Worm (Caenorhabditis elegans) whole organism, mixed stage, embryonic: Measurements from ENCODE around the gene F21G4.1.

Source experiments
- M03D4.4 ChIP-seq: sonication (generic microtip); optimal IDR thresholded peaks from 2 replicates; lab custom pipeline; 2017; ENCODE audit warnings: mild to moderate bottlenecking, missing genetic modification characterization, missing compliant biosample characterization
- bed-3 ChIP-seq: fragments of 200-800 bp; sonication (Bioruptor generic); optimal IDR thresholded peaks from 3 replicates; lab custom pipeline; 2018; ENCODE audit warnings: mild to moderate bottlenecking, missing genetic modification characterization, moderate library complexity, missing compliant biosample characterization
- blmp-1 ChIP-seq: fragments of 150-350 bp; optimal IDR thresholded peaks from 2 replicates; lab custom pipeline; 2014; ENCODE audit warnings: missing biosample characterization, missing genetic modification characterization
- ceh-39 ChIP-seq: fragments of 150-350 bp; optimal IDR thresholded peaks from 2 replicates; lab custom pipeline; 2014; ENCODE audit warnings: missing biosample characterization, missing genetic modification characterization
- ceh-43 ChIP-seq: fragments of 200-800 bp; sonication (Bioruptor generic); optimal IDR thresholded peaks from 2 replicates; lab custom pipeline; 2018; ENCODE audit warnings: mild to moderate bottlenecking, missing genetic modification characterization, moderate library complexity, missing compliant biosample characterization
- ceh-83 ChIP-seq: fragments of 200-800 bp; sonication (Bioruptor generic); optimal IDR thresholded peaks from 2 replicates; lab custom pipeline; 2018; ENCODE audit warnings: mild to moderate bottlenecking, missing genetic modification characterization, missing compliant biosample characterization
- ces-1 ChIP-seq: fragments of 150-350 bp; optimal IDR thresholded peaks from 2 replicates; lab custom pipeline; 2014; ENCODE audit warnings: missing biosample characterization, missing genetic modification reagents, missing genetic modification characterization
- cnd-1 ChIP-seq: fragments of 200-800 bp; sonication (Bioruptor generic); optimal IDR thresholded peaks from 2 replicates; lab custom pipeline; 2018; ENCODE audit warnings: mild to moderate bottlenecking, missing genetic modification characterization, missing compliant biosample characterization
- drap-1 ChIP-seq: fragments of 200-800 bp; sonication (Bioruptor generic); optimal IDR thresholded peaks from 3 replicates; lab custom pipeline; 2018; ENCODE audit warnings: mild to moderate bottlenecking, missing genetic modification characterization, missing compliant biosample characterization
- elt-1 ChIP-seq: sonication (generic microtip); optimal IDR thresholded peaks from 2 replicates; lab custom pipeline; 2017; ENCODE audit warnings: missing genetic modification characterization, mild to moderate bottlenecking, missing compliant biosample characterization, antibody characterized with exemption, moderate library complexity, borderline replicate concordance; ENCODE audit not compliant: insufficient read depth
- elt-3 ChIP-seq: fragments of 150-350 bp; optimal IDR thresholded peaks from 2 replicates; lab custom pipeline; 2014; ENCODE audit warnings: missing biosample characterization, missing genetic modification characterization
- flh-1 ChIP-seq: fragments of 200-800 bp; sonication (Bioruptor generic); optimal IDR thresholded peaks from 2 replicates; lab custom pipeline; 2018; ENCODE audit warnings: mild to moderate bottlenecking, missing genetic modification characterization, moderate library complexity, missing compliant biosample characterization
- ham-2 ChIP-seq: fragments of 200-800 bp; sonication (Bioruptor generic); optimal IDR thresholded peaks from 2 replicates; lab custom pipeline; 2018; ENCODE audit warnings: mild to moderate bottlenecking, missing genetic modification characterization, missing compliant biosample characterization
- hlh-1 ChIP-seq: fragments of 150-350 bp; optimal IDR thresholded peaks from 2 replicates; lab custom pipeline; 2014; ENCODE audit warnings: missing biosample characterization, missing genetic modification reagents, missing genetic modification characterization
- lin-13 ChIP-seq: fragments of 150-350 bp; optimal IDR thresholded peaks from 2 replicates; lab custom pipeline; 2014; ENCODE audit warnings: missing biosample characterization, missing genetic modification characterization
- lin-32 ChIP-seq: fragments of 200-800 bp; sonication (Bioruptor generic); optimal IDR thresholded peaks from 2 replicates; lab custom pipeline; 2018; ENCODE audit warnings: mild to moderate bottlenecking, missing genetic modification characterization, missing compliant biosample characterization
- lsy-2 ChIP-seq: fragments of 150-350 bp; optimal IDR thresholded peaks from 2 replicates; lab custom pipeline; 2014; ENCODE audit warnings: missing biosample characterization, missing genetic modification characterization
- mab-5 ChIP-seq: fragments of 150-350 bp; optimal IDR thresholded peaks from 2 replicates; lab custom pipeline; 2014; ENCODE audit warnings: missing biosample characterization, missing genetic modification characterization
- mls-2 ChIP-seq: sonication (generic microtip); optimal IDR thresholded peaks from 2 replicates; lab custom pipeline; 2016; ENCODE audit warnings: mild to moderate bottlenecking, missing genetic modification characterization, moderate library complexity, missing compliant biosample characterization
- nhr-12 ChIP-seq: fragments of 150-350 bp; optimal IDR thresholded peaks from 2 replicates; lab custom pipeline; 2014; ENCODE audit warnings: missing biosample characterization, missing genetic modification characterization
- nhr-2 ChIP-seq: fragments of 150-350 bp; optimal IDR thresholded peaks from 2 replicates; lab custom pipeline; 2014; ENCODE audit warnings: missing biosample characterization, missing genetic modification characterization
- nhr-237 ChIP-seq: fragments of 150-350 bp; optimal IDR thresholded peaks from 2 replicates; lab custom pipeline; 2014; ENCODE audit warnings: missing biosample characterization, missing genetic modification characterization
- nhr-76 ChIP-seq: sonication (generic microtip); optimal IDR thresholded peaks from 2 replicates; lab custom pipeline; 2017; ENCODE audit warnings: missing biosample characterization, missing genetic modification characterization
- pha-4 ChIP-seq: fragments of 150-350 bp; optimal IDR thresholded peaks from 2 replicates; lab custom pipeline; 2018; ENCODE audit warnings: missing biosample characterization, missing genetic modification reagents, missing genetic modification characterization
- tbx-8 ChIP-seq: fragments of 200-800 bp; sonication (Bioruptor generic); optimal IDR thresholded peaks from 2 replicates; lab custom pipeline; 2018; ENCODE audit warnings: mild to moderate bottlenecking, missing genetic modification characterization, moderate library complexity, missing compliant biosample characterization
- unc-120 ChIP-seq: sonication (generic microtip); optimal IDR thresholded peaks from 2 replicates; lab custom pipeline; 2017; ENCODE audit warnings: missing genetic modification characterization, missing compliant biosample characterization; ENCODE audit not compliant: poor library complexity, severe bottlenecking
- unc-39 ChIP-seq: fragments of 150-350 bp; optimal IDR thresholded peaks from 2 replicates; lab custom pipeline; 2014; ENCODE audit warnings: missing biosample characterization, missing genetic modification characterization
- unc-62 ChIP-seq: fragments of 150-350 bp; optimal IDR thresholded peaks from 2 replicates; lab custom pipeline; 2014; ENCODE audit warnings: missing biosample characterization, missing genetic modification reagents, missing genetic modification characterization
- zip-8 ChIP-seq: fragments of 150-350 bp; optimal IDR thresholded peaks from 2 replicates; lab custom pipeline; 2014; ENCODE audit warnings: missing biosample characterization, missing genetic modification characterization
- ztf-11 ChIP-seq: fragments of 150-350 bp; optimal IDR thresholded peaks from 2 replicates; lab custom pipeline; 2014; ENCODE audit warnings: missing biosample characterization, missing genetic modification characterization

F21G4.1 gene

DNA sequence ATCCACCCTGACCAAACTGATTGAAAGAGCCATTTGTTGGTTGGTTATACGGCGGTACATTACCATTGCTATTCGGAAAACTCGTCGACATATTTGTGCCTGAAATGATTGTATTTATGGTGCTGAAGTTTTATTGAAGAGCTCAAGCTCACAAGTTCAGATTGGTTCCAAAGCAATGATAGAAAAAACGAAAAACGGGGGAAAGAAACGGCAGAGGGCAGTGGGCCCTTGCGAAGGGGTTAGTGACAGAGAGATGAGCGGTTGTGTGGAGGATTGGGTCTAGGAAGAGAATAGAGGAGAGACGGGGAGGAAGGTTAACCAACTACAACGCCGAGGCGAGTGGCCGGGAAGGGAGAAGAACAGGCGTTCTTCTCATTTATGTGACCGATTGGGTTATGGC, 39.2 kb upstream of the F21G4.1 start, which contains the start of gene nra-3:
Gene nra-3 (minus strand): TSS at position 101 of the 400 bp plus-strand sequence.
- no peak for TF ChIP-seq lin-32
- TF ChIP-seq ces-1 (GFP tag; lab: Kevin White, UChicago) = peak; percentile 17
- peak; percentile 15 for TF ChIP-seq nhr-2 (tag; lab: Kevin White, UChicago)
- no peak for TF ChIP-seq mab-5
- no peak for TF ChIP-seq drap-1 (GFP tag; lab: Kevin White, UChicago)
- no peak for TF ChIP-seq unc-39 (tag; lab: Kevin White, UChicago)
- peak; percentile 1 for TF ChIP-seq cnd-1 (tag; lab: Kevin White, UChicago)
- no peak for TF ChIP-seq ceh-83 (GFP tag; lab: Kevin White, UChicago)
- no peak for TF ChIP-seq pha-4 (tag; lab: Kevin White, UChicago)
- TF ChIP-seq, all 35 proteins: peak for 3

DNA sequence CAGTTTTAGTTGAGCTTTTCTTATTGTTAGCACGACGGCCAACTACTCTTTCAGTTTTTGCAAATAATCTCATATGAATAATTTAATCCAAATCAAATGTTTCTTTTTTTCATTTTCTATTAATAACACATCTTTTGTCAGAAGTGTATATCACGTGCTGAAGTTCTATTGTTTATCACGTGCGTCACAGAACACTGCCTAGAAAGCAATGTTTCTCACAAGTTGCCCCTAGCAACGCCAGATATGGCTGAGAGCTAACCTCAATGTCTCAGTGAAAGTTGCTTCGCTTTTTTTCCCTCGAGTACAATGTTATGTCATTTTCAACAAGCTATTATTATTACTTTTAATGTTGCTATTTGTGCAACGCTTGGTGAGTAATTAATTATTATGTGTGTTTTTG, 35.9 kb upstream of the F21G4.1 start:
- TF ChIP-seq lsy-2 (tag; lab: Kevin White, UChicago) (no peak), lin-13 (tag; lab: Kevin White, UChicago) (no peak), nhr-12 (tag; lab: Kevin White, UChicago) (no peak), blmp-1 (tag; lab: Kevin White, UChicago) (no peak), tbx-8 (GFP tag; lab: Kevin White, UChicago) (no peak), pha-4 (tag; lab: Kevin White, UChicago) (no peak), lin-32 (no peak), nhr-237 (tag; lab: Kevin White, UChicago) (no peak), flh-1 (GFP tag; lab: Kevin White, UChicago) (no peak), ham-2 (GFP tag; lab: Kevin White, UChicago) (no peak), ztf-11 (tag; lab: Kevin White, UChicago) (no peak), M03D4.4 (tag; lab: Kevin White, UChicago) (no peak)

DNA sequence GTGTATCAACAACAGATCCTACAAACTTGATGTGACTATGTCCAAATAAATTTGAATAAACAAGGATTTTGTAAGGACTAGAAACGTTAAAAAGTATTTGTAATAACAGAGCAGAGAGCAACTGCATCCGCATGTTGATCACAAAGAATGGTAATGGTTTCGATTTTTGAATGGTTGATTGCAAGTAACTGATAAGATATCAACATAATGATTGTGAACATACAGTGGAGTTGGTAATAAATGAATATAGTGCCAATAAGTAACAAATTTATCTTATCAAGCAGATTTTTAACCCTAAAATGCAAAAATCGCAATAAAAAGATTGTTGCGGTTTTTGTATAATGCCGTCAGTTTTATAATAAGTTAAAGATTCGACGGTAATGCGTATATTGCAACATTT, 32.8 kb upstream of the F21G4.1 start, which contains the start of gene ugt-23:
Gene ugt-23 (minus strand): TSS at position 212 of the 400 bp plus-strand sequence.
- TF ChIP-seq lsy-2 (tag; lab: Kevin White, UChicago) (no peak), elt-3 (no peak), tbx-8 (GFP tag; lab: Kevin White, UChicago) (no peak), unc-120 (tag; lab: Kevin White, UChicago) (no peak), zip-8 (tag; lab: Kevin White, UChicago) (no peak)

DNA sequence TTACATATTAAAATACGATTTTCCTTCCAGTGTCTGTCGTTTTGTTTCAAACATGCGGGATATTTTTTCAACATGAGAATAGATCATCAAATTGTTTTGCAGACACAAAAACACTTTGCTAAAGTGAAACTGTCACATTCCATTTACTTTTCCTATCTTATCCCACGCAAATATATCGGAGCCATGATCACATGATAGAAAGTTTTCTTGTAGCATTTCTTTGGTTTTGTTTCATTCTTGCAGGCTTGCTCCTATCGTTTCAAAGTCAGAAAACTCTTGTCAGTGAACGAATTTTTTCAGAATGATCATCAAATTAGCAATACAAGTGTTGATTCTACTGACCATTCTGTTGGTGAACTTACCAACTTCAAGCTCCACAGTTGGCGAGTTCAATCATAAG, 29.1 kb upstream of the F21G4.1 start, which contains the start of gene C17G1.2:
Gene C17G1.2 (plus strand): TSS at position 301 of the 400 bp plus-strand sequence.
- TF ChIP-seq zip-8 (tag; lab: Kevin White, UChicago) = no peak
- no peak for TF ChIP-seq elt-1 (tag; lab: Kevin White, UChicago)
- TF ChIP-seq lsy-2 (tag; lab: Kevin White, UChicago) = no peak
- no peak for TF ChIP-seq lin-13 (tag; lab: Kevin White, UChicago)
- no peak for TF ChIP-seq M03D4.4 (tag; lab: Kevin White, UChicago)
- TF ChIP-seq nhr-12 (tag; lab: Kevin White, UChicago) = no peak

DNA sequence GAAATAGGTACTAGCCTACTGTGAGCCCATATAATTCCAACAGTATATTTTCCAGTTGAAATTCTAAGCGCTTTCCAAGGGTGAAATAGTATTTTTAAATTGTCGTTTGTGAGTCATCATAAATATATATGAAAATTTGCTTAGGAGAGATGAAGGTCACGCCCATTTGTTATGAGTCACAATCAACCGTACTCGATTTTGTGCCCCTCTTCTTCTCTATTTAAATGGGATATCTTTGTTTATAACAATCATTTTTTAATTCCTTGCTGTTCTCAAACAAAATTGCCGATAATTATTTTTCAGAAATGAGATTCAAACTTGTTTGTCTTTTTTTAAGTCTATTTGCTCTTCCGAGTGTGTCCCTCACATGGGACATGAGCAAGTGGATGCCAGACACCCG, 26.9 kb upstream of the F21G4.1 start, which contains the start of gene folr-1:
Gene folr-1 (plus strand): TSS at position 301 of the 400 bp plus-strand sequence.
- TF ChIP-seq ceh-39 (tag; lab: Kevin White, UChicago) (no peak), nhr-76 (tag; lab: Kevin White, UChicago) (no peak), tbx-8 (GFP tag; lab: Kevin White, UChicago) (no peak), mls-2 (no peak), lin-13 (tag; lab: Kevin White, UChicago) (no peak), pha-4 (tag; lab: Kevin White, UChicago) (no peak), blmp-1 (tag; lab: Kevin White, UChicago) (no peak), bed-3 (GFP tag; lab: Kevin White, UChicago) (no peak), nhr-237 (tag; lab: Kevin White, UChicago) (no peak), unc-62 (GFP tag; lab: Kevin White, UChicago) (no peak), elt-3 (no peak), hlh-1 (no peak), unc-120 (tag; lab: Kevin White, UChicago) (no peak), ztf-11 (tag; lab: Kevin White, UChicago) (no peak), lsy-2 (tag; lab: Kevin White, UChicago) (no peak), zip-8 (tag; lab: Kevin White, UChicago) (no peak), mab-5 (no peak), ceh-43 (no peak)
